Fruit fly (Drosophila melanogaster): Measurements from ENCODE around the gene Or7a.

dm6 chrX:8131693-8132313 is 33.7 kb downstream of the Or7a start, which contains the start of gene CG10958:
- TF ChIP-seq CG8478 (optimal IDR thresholded peaks at IDR 0.05) (no peak), CTCF (optimal IDR thresholded peaks at IDR 0.05) (no peak)
